Worm (Caenorhabditis elegans) whole organism, mixed stage, embryonic: Measurements from ENCODE around the gene srbc-51.
"Not testable (repeated sequence)": the region's sequence is repeated elsewhere in the genome, so short reads cannot be mapped to it uniquely, and the experiment has no call there.

ENCODE experiments used
- M03D4.4 ChIP-seq: sonication (generic microtip); optimal IDR thresholded peaks from 2 replicates; lab custom pipeline; 2017; ENCODE audit warnings: mild to moderate bottlenecking, missing genetic modification characterization, missing compliant biosample characterization
- blmp-1 ChIP-seq: fragments of 150-350 bp; optimal IDR thresholded peaks from 2 replicates; lab custom pipeline; 2014; ENCODE audit warnings: missing biosample characterization, missing genetic modification characterization
- ceh-43 ChIP-seq: fragments of 200-800 bp; sonication (Bioruptor generic); optimal IDR thresholded peaks from 2 replicates; lab custom pipeline; 2018; ENCODE audit warnings: mild to moderate bottlenecking, missing genetic modification characterization, moderate library complexity, missing compliant biosample characterization
- ceh-83 ChIP-seq: fragments of 200-800 bp; sonication (Bioruptor generic); optimal IDR thresholded peaks from 2 replicates; lab custom pipeline; 2018; ENCODE audit warnings: mild to moderate bottlenecking, missing genetic modification characterization, missing compliant biosample characterization
- ces-1 ChIP-seq: fragments of 150-350 bp; optimal IDR thresholded peaks from 2 replicates; lab custom pipeline; 2014; ENCODE audit warnings: missing biosample characterization, missing genetic modification reagents, missing genetic modification characterization
- cnd-1 ChIP-seq: fragments of 200-800 bp; sonication (Bioruptor generic); optimal IDR thresholded peaks from 2 replicates; lab custom pipeline; 2018; ENCODE audit warnings: mild to moderate bottlenecking, missing genetic modification characterization, missing compliant biosample characterization
- elt-1 ChIP-seq: sonication (generic microtip); optimal IDR thresholded peaks from 2 replicates; lab custom pipeline; 2017; ENCODE audit warnings: missing genetic modification characterization, mild to moderate bottlenecking, missing compliant biosample characterization, antibody characterized with exemption, moderate library complexity, borderline replicate concordance; ENCODE audit not compliant: insufficient read depth
- elt-3 ChIP-seq: fragments of 150-350 bp; optimal IDR thresholded peaks from 2 replicates; lab custom pipeline; 2014; ENCODE audit warnings: missing biosample characterization, missing genetic modification characterization
- flh-1 ChIP-seq: fragments of 200-800 bp; sonication (Bioruptor generic); optimal IDR thresholded peaks from 2 replicates; lab custom pipeline; 2018; ENCODE audit warnings: mild to moderate bottlenecking, missing genetic modification characterization, moderate library complexity, missing compliant biosample characterization
- ham-2 ChIP-seq: fragments of 200-800 bp; sonication (Bioruptor generic); optimal IDR thresholded peaks from 2 replicates; lab custom pipeline; 2018; ENCODE audit warnings: mild to moderate bottlenecking, missing genetic modification characterization, missing compliant biosample characterization
- hlh-1 ChIP-seq: fragments of 150-350 bp; optimal IDR thresholded peaks from 2 replicates; lab custom pipeline; 2014; ENCODE audit warnings: missing biosample characterization, missing genetic modification reagents, missing genetic modification characterization
- lin-32 ChIP-seq: fragments of 200-800 bp; sonication (Bioruptor generic); optimal IDR thresholded peaks from 2 replicates; lab custom pipeline; 2018; ENCODE audit warnings: mild to moderate bottlenecking, missing genetic modification characterization, missing compliant biosample characterization
- lsy-2 ChIP-seq: fragments of 150-350 bp; optimal IDR thresholded peaks from 2 replicates; lab custom pipeline; 2014; ENCODE audit warnings: missing biosample characterization, missing genetic modification characterization
- mab-5 ChIP-seq: fragments of 150-350 bp; optimal IDR thresholded peaks from 2 replicates; lab custom pipeline; 2014; ENCODE audit warnings: missing biosample characterization, missing genetic modification characterization
- mep-1 ChIP-seq: fragments of 150-350 bp; optimal IDR thresholded peaks from 2 replicates; lab custom pipeline; 2017; ENCODE audit warnings: missing biosample characterization, missing genetic modification reagents, missing genetic modification characterization, inconsistent platforms
- mls-2 ChIP-seq: sonication (generic microtip); optimal IDR thresholded peaks from 2 replicates; lab custom pipeline; 2016; ENCODE audit warnings: mild to moderate bottlenecking, missing genetic modification characterization, moderate library complexity, missing compliant biosample characterization
- nhr-12 ChIP-seq: fragments of 150-350 bp; optimal IDR thresholded peaks from 2 replicates; lab custom pipeline; 2014; ENCODE audit warnings: missing biosample characterization, missing genetic modification characterization
- nhr-2 ChIP-seq: fragments of 150-350 bp; optimal IDR thresholded peaks from 2 replicates; lab custom pipeline; 2014; ENCODE audit warnings: missing biosample characterization, missing genetic modification characterization
- nhr-237 ChIP-seq: fragments of 150-350 bp; optimal IDR thresholded peaks from 2 replicates; lab custom pipeline; 2014; ENCODE audit warnings: missing biosample characterization, missing genetic modification characterization
- nhr-28 ChIP-seq: fragments of 150-350 bp; optimal IDR thresholded peaks from 2 replicates; lab custom pipeline; 2014; ENCODE audit warnings: missing biosample characterization, missing genetic modification characterization
- nhr-76 ChIP-seq: sonication (generic microtip); optimal IDR thresholded peaks from 2 replicates; lab custom pipeline; 2017; ENCODE audit warnings: missing biosample characterization, missing genetic modification characterization
- pha-4 ChIP-seq: fragments of 150-350 bp; optimal IDR thresholded peaks from 2 replicates; lab custom pipeline; 2018; ENCODE audit warnings: missing biosample characterization, missing genetic modification reagents, missing genetic modification characterization
- sem-2 ChIP-seq: fragments of 200-800 bp; sonication (Bioruptor generic); optimal IDR thresholded peaks from 2 replicates; lab custom pipeline; 2018; ENCODE audit warnings: mild to moderate bottlenecking, missing genetic modification characterization, missing compliant biosample characterization
- snpc-4 ChIP-seq: fragments of 150-350 bp; optimal IDR thresholded peaks from 2 replicates; lab custom pipeline; 2014; ENCODE audit warnings: missing biosample characterization, missing genetic modification characterization
- tbx-8 ChIP-seq: fragments of 200-800 bp; sonication (Bioruptor generic); optimal IDR thresholded peaks from 2 replicates; lab custom pipeline; 2018; ENCODE audit warnings: mild to moderate bottlenecking, missing genetic modification characterization, moderate library complexity, missing compliant biosample characterization
- unc-120 ChIP-seq: sonication (generic microtip); optimal IDR thresholded peaks from 2 replicates; lab custom pipeline; 2017; ENCODE audit warnings: missing genetic modification characterization, missing compliant biosample characterization; ENCODE audit not compliant: poor library complexity, severe bottlenecking
- unc-39 ChIP-seq: fragments of 150-350 bp; optimal IDR thresholded peaks from 2 replicates; lab custom pipeline; 2014; ENCODE audit warnings: missing biosample characterization, missing genetic modification characterization
- unc-62 ChIP-seq: fragments of 150-350 bp; optimal IDR thresholded peaks from 2 replicates; lab custom pipeline; 2014; ENCODE audit warnings: missing biosample characterization, missing genetic modification reagents, missing genetic modification characterization
- zip-8 ChIP-seq: fragments of 150-350 bp; optimal IDR thresholded peaks from 2 replicates; lab custom pipeline; 2014; ENCODE audit warnings: missing biosample characterization, missing genetic modification characterization
- ztf-11 ChIP-seq: fragments of 150-350 bp; optimal IDR thresholded peaks from 2 replicates; lab custom pipeline; 2014; ENCODE audit warnings: missing biosample characterization, missing genetic modification characterization

srbc-51 gene

DNA sequence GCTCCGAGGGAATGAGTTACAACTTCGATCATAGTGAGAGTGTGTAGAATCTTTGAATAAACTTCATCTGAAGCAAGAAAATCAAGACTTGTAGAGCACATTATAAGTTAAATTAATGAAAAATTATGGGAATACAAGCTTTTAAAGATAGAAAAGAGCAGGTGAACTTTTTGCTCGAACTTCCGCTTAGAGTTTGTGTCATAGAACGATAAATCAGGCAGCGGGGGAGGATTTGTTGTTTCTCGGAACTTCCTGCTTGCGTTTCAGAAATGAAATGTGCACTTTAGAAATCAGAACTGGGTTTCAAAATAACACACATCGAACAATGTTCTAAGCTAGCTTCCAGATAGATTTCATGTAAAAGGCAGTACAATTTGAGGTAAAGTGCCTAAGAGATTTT, 14.9 kb downstream of the srbc-51 start, which contains the start of gene srh-149:
Gene srh-149 (minus strand): TSS at position 101 of the 400 bp plus-strand sequence.
- no peak for TF ChIP-seq mab-5 (tag; lab: Kevin White, UChicago)
- TF ChIP-seq M03D4.4 = no peak
- TF ChIP-seq unc-120 = no peak
- no peak for TF ChIP-seq pha-4 (tag; lab: Kevin White, UChicago)
- TF ChIP-seq nhr-12 = no peak
- no peak for TF ChIP-seq nhr-237 (tag; lab: Kevin White, UChicago)
- no peak for TF ChIP-seq blmp-1 (tag; lab: Kevin White, UChicago)
- no peak for TF ChIP-seq ham-2 (GFP tag; lab: Kevin White, UChicago)
- no peak for TF ChIP-seq ces-1 (GFP tag; lab: Kevin White, UChicago)
- no peak for TF ChIP-seq ceh-83 (GFP tag; lab: Kevin White, UChicago)
- no peak for TF ChIP-seq hlh-1 (tag; lab: Kevin White, UChicago)
- no peak for TF ChIP-seq elt-3 (tag; lab: Kevin White, UChicago)
- TF ChIP-seq sem-2 = no peak
- TF ChIP-seq, all 35 proteins: peak for 0

ce11 chrV:15850276-15850811, 24.1 kb downstream of the srbc-51 start, which contains the start of gene srh-147:
Gene srh-147, minus strand, starts transcription at chrV:15850326.
- TF ChIP-seq unc-39; snpc-4 (tag; lab: Kevin White, UChicago); cnd-1 (tag; lab: Kevin White, UChicago): not testable (repeated sequence)
- TF ChIP-seq, all 35 proteins: peak for 0; not testable (repeated sequence) for 35

DNA sequence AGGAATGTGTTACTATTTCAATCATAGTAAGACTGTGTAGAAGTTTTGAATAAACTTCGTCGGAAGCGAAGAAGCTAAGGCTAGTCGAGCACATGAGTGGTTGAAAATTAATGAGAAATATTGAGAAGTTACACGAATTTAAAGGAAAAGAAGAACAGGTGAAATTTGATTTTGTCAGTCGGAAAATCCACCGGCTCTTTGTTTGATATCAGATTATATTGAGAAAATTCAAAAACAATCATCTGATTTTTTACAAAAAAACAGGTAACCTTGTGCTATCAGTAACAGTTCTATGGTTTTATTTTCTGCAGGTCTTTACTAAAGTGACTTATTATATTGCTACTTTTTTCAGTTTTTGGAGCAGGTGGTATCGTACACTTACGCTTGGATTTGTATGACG, 32.1 kb downstream of the srbc-51 start, which contains the start of gene srh-148:
Gene srh-148 (minus strand): TSS at position 101 of the 400 bp plus-strand sequence.
- TF ChIP-seq ztf-11 (tag; lab: Kevin White, UChicago) = no peak
- TF ChIP-seq sem-2 = no peak
- TF ChIP-seq unc-62 = no peak

- no peak for TF ChIP-seq nhr-28 (tag; lab: Kevin White, UChicago)
- no peak for TF ChIP-seq ham-2 (GFP tag; lab: Kevin White, UChicago)
- no peak for TF ChIP-seq elt-3 (tag; lab: Kevin White, UChicago)
- TF ChIP-seq sem-2 = no peak
- TF ChIP-seq lsy-2 (tag; lab: Kevin White, UChicago) = no peak
- TF ChIP-seq ceh-43 = no peak
- TF ChIP-seq unc-39 = no peak
- no peak for TF ChIP-seq nhr-12
- no peak for TF ChIP-seq zip-8 (tag; lab: Kevin White, UChicago)
- no peak for TF ChIP-seq nhr-2 (tag; lab: Kevin White, UChicago)
These were observed 36.4 kb downstream of the srbc-51 start, which contains the start of gene srz-12 for ce11 chrV:15862599-15862998. Gene srz-12, minus strand, starts transcription at chrV:15862699.

DNA sequence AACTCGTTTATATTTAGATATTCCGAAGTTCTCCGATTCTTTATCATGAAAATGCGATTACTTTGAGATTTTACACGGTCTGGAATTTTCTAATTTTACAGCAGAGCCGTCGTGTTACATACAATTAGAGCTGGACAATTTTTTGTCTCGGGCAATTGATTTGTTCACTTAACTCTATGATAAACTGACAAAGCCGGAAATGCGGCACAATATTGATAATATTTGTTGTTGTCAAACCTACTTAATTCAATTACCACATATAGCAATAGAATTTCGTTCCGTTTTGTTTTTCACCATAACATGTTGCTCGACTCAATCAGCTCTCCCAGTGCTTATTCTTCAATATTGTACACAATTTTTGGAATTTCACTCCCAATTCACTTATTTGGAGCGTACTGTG, 36.8 kb downstream of the srbc-51 start, which contains the start of gene srh-299:
Gene srh-299 (plus strand): TSS at position 301 of the 400 bp plus-strand sequence.
- TF ChIP-seq ceh-43 = no peak

- no peak for TF ChIP-seq ham-2 (GFP tag; lab: Kevin White, UChicago)
- no peak for TF ChIP-seq nhr-28 (tag; lab: Kevin White, UChicago)
- no peak for TF ChIP-seq blmp-1 (tag; lab: Kevin White, UChicago)
- no peak for TF ChIP-seq ztf-11 (tag; lab: Kevin White, UChicago)
- no peak for TF ChIP-seq mab-5 (tag; lab: Kevin White, UChicago)
These were observed 39.6 kb downstream of the srbc-51 start, which contains the start of gene srh-293 for ce11 chrV:15865839-15866238. Gene srh-293, plus strand, starts transcription at chrV:15866139.

DNA sequence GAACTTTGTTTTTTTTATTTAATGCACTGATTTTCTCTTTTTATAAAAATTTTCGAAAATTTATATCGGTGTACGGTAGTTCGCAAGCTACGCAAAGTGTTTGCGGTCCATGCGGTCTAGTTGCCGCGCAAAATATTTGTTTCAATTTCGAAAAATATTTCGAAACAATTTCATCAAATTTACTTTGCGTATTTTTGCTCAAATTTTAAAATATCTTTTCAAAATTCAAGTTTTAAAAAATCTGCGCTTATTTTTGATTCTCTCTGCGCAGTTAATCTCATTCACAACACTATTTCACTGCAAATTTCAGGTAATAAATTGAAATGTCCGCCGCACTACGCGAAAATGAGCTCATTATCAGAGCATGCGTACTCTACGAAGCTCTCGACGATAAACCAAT, 41.2 kb downstream of the srbc-51 start, which contains the start of gene fbxa-197:
Gene fbxa-197 (plus strand): TSS at position 301 of the 400 bp plus-strand sequence.
- TF ChIP-seq nhr-28 (tag; lab: Kevin White, UChicago) = no peak
- no peak for TF ChIP-seq mab-5 (tag; lab: Kevin White, UChicago)
- no peak for TF ChIP-seq mls-2 (tag; lab: Kevin White, UChicago)
- TF ChIP-seq tbx-8 (GFP tag; lab: Kevin White, UChicago) = no peak
- TF ChIP-seq ztf-11 (tag; lab: Kevin White, UChicago) = no peak
- TF ChIP-seq zip-8 (tag; lab: Kevin White, UChicago) = no peak
- TF ChIP-seq lin-32 = no peak
- no peak for TF ChIP-seq nhr-76
- no peak for TF ChIP-seq nhr-12
- no peak for TF ChIP-seq nhr-237 (tag; lab: Kevin White, UChicago)
- TF ChIP-seq ces-1 (GFP tag; lab: Kevin White, UChicago) = no peak
- no peak for TF ChIP-seq elt-1
- no peak for TF ChIP-seq nhr-2 (tag; lab: Kevin White, UChicago)
- no peak for TF ChIP-seq pha-4 (tag; lab: Kevin White, UChicago)
- TF ChIP-seq flh-1 (GFP tag; lab: Kevin White, UChicago) = no peak
- no peak for TF ChIP-seq mep-1
- no peak for TF ChIP-seq ceh-83 (GFP tag; lab: Kevin White, UChicago)
